Worm (Caenorhabditis elegans): ENCODE measurements around the gene nlp-63.

Gene nlp-63

ce11 chrII:10197091-10197675 is 42.0 kb downstream of the nlp-63 start, which contains the start of gene R05H5.3 (continued):
- TF ChIP-seq nhr-67 (tag; optimal IDR thresholded peaks at IDR 0.05) (no peak), daf-12 (tag; optimal IDR thresholded peaks at IDR 0.05) (no peak), nhr-43 (tag; optimal IDR thresholded peaks at IDR 0.05; ENCODE audit: poor library complexity, severe bottlenecking) (no peak), elt-3 (tag; optimal IDR thresholded peaks at IDR 0.05) (no peak), elt-1 (tag; optimal IDR thresholded peaks at IDR 0.05) (no peak), nhr-237 (tag; optimal IDR thresholded peaks at IDR 0.05) (no peak)

ce11 chrII:10198486-10198885 is 43.3 kb downstream of the nlp-63 start:
- TF ChIP-seq elt-1 (tag; optimal IDR thresholded peaks at IDR 0.05) (no peak), nhr-76 (tag; optimal IDR thresholded peaks at IDR 0.05) (no peak), lin-15B (tag; optimal IDR thresholded peaks at IDR 0.05) (no peak), nhr-12 (tag; optimal IDR thresholded peaks at IDR 0.05) (no peak), egl-27 (tag; optimal IDR thresholded peaks at IDR 0.05) (no peak), ama-1 (optimal IDR thresholded peaks at IDR 0.05) (no peak), daf-12 (tag; optimal IDR thresholded peaks at IDR 0.05) (no peak), nfya-1 (tag; optimal IDR thresholded peaks at IDR 0.05; ENCODE audit: insufficient read depth) (no peak)

DNA sequence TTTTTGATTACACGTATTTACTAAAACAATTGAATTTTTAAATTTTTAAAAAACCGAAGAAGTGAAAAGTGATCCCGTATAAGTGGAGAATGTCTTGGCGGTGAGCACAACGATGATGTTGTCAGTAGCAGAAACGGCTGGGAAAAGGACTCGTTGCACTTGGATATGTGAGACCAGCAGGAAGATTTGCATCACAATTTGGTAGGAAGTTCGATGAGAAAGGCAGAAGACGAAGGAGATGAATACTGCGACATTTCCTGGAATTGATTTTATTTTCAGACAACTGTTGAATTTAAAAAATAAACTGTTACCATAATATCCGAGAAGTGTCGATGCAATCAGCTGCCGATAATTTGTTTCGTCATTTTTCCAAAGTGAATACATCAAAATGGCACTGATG is 44.7 kb downstream of the nlp-63 start, which contains the start of gene R05H5.4:
Gene R05H5.4, minus strand, starts transcription at position 101 of the 400 bp plus-strand sequence.
- no peak for TF ChIP-seq nhr-237 (tag; optimal IDR thresholded peaks at IDR 0.05)
- no peak for TF ChIP-seq ceh-82 (tag; optimal IDR thresholded peaks at IDR 0.05)

ce11 chrII:10200759-10201158 is 45.6 kb downstream of the nlp-63 start, which contains the start of gene arv-1:
Gene arv-1, minus strand, starts transcription at chrII:10200823.
- TF ChIP-seq hmg-11 (tag; optimal IDR thresholded peaks at IDR 0.05) (no peak), nhr-237 (tag; optimal IDR thresholded peaks at IDR 0.05) (no peak), ceh-9 (tag; optimal IDR thresholded peaks at IDR 0.05) (no peak), skn-1 (tag; optimal IDR thresholded peaks at IDR 0.05) (no peak), nhr-43 (tag; optimal IDR thresholded peaks at IDR 0.05; ENCODE audit: poor library complexity, severe bottlenecking) (peak; percentile 69), zag-1 (tag; optimal IDR thresholded peaks at IDR 0.05) (no peak), fkh-10 (GFP tag; optimal IDR thresholded peaks at IDR 0.05) (no peak), nhr-12 (tag; optimal IDR thresholded peaks at IDR 0.05) (no peak), nfya-1 (tag; optimal IDR thresholded peaks at IDR 0.05; ENCODE audit: insufficient read depth) (peak; percentile 56), lin-15B (tag; optimal IDR thresholded peaks at IDR 0.05) (peak; percentile 67), nhr-23 (tag; optimal IDR thresholded peaks at IDR 0.05) (peak; percentile 83), elt-3 (tag; optimal IDR thresholded peaks at IDR 0.05) (no peak), fos-1 (tag; optimal IDR thresholded peaks at IDR 0.05) (no peak), nhr-67 (tag; optimal IDR thresholded peaks at IDR 0.05) (no peak), ceh-16 (tag; optimal IDR thresholded peaks at IDR 0.05) (no peak), ceh-82 (tag; optimal IDR thresholded peaks at IDR 0.05) (no peak), nhr-25 (tag; optimal IDR thresholded peaks at IDR 0.05) (peak; percentile 6), nhr-77 (tag; optimal IDR thresholded peaks at IDR 0.05) (no peak), ZK546.5 (tag; optimal IDR thresholded peaks at IDR 0.05) (no peak), ztf-4 (tag; optimal IDR thresholded peaks at IDR 0.05) (no peak), pqm-1 (tag; optimal IDR thresholded peaks at IDR 0.05) (peak; percentile 55), nhr-11 (tag; optimal IDR thresholded peaks at IDR 0.05) (no peak), nhr-76 (tag; optimal IDR thresholded peaks at IDR 0.05) (no peak), nhr-28 (tag; optimal IDR thresholded peaks at IDR 0.05) (no peak), mdl-1 (tag; optimal IDR thresholded peaks at IDR 0.05) (no peak), egl-5 (tag; optimal IDR thresholded peaks at IDR 0.05) (no peak), elt-2 (tag; optimal IDR thresholded peaks at IDR 0.05) (peak; percentile 15), tbx-2 (tag; optimal IDR thresholded peaks at IDR 0.05) (no peak), elt-1 (tag; optimal IDR thresholded peaks at IDR 0.05) (no peak), lsy-12 (tag; optimal IDR thresholded peaks at IDR 0.05) (no peak), fkh-2 (tag; optimal IDR thresholded peaks at IDR 0.05) (no peak), ztf-11 (tag; optimal IDR thresholded peaks at IDR 0.05) (no peak), R02D3.7 (tag; optimal IDR thresholded peaks at IDR 0.05) (peak; percentile 91), sea-2 (GFP tag; optimal IDR thresholded peaks at IDR 0.05) (no peak), ama-1 (optimal IDR thresholded peaks at IDR 0.05) (peak; percentile 32), snpc-4 (tag; optimal IDR thresholded peaks at IDR 0.05) (peak; percentile 62), mml-1 (tag; optimal IDR thresholded peaks at IDR 0.05) (no peak), egl-27 (tag; optimal IDR thresholded peaks at IDR 0.05) (no peak), unc-62 (GFP tag; optimal IDR thresholded peaks at IDR 0.05) (no peak), aly-2 (tag; optimal IDR thresholded peaks at IDR 0.05) (no peak), lin-39 (tag; optimal IDR thresholded peaks at IDR 0.05) (no peak), daf-12 (tag; optimal IDR thresholded peaks at IDR 0.05) (no peak), eor-1 (tag; optimal IDR thresholded peaks at IDR 0.05) (no peak), jun-1 (tag; optimal IDR thresholded peaks at IDR 0.05) (no peak), pha-4 (tag; optimal IDR thresholded peaks at IDR 0.05) (peak; percentile 65)
